Fruit fly (Drosophila melanogaster) whole organism, embryonic: Measurements from ENCODE around the gene PIG-T.

Source experiments
- C15 ChIP-seq: fragments of 200-800 bp; sonication (Bioruptor generic); IDR thresholded peaks from 3 replicates; pipeline ENCODE4 v1.3.6; 2022; ENCODE audit warnings: missing biosample characterization, missing genetic modification characterization
- CG10462 ChIP-seq: fragments of 200-800 bp; sonication (Bioruptor generic); optimal IDR thresholded peaks from 2 replicates; lab custom pipeline; 2016; ENCODE audit warnings: missing biosample characterization, missing genetic modification characterization
- CG16779 ChIP-seq: fragments of 200-800 bp; sonication (Bioruptor generic); IDR thresholded peaks from 2 replicates; pipeline ENCODE4 v1.3.6; 2022; ENCODE audit warnings: missing biosample characterization, missing genetic modification characterization
- CG17361 ChIP-seq: fragments of 200-800 bp; sonication (Bioruptor generic); IDR thresholded peaks from 3 replicates; pipeline ENCODE4 v1.3.6; 2022; ENCODE audit warnings: missing biosample characterization, missing genetic modification characterization
- CG18262 ChIP-seq: fragments of 200-800 bp; optimal IDR thresholded peaks from 3 replicates; lab custom pipeline; 2019; ENCODE audit warnings: missing biosample characterization, mild to moderate bottlenecking, missing genetic modification characterization, moderate library complexity
- CG18764 ChIP-seq: fragments of 200-800 bp; sonication (Bioruptor generic); optimal IDR thresholded peaks from 3 replicates; lab custom pipeline; 2016; ENCODE audit warnings: missing biosample characterization, missing genetic modification characterization
- CG31365 ChIP-seq: fragments of 200-800 bp; sonication (Bioruptor generic); optimal IDR thresholded peaks from 2 replicates; lab custom pipeline; 2018; ENCODE audit warnings: missing biosample characterization, mild to moderate bottlenecking, missing genetic modification characterization
- CG31441 ChIP-seq: fragments of 200-800 bp; sonication (Bioruptor generic); IDR thresholded peaks from 2 replicates; pipeline ENCODE4 v1.3.6; 2022; ENCODE audit warnings: missing biosample characterization, missing genetic modification characterization
- CG33557 ChIP-seq: fragments of 200-800 bp; sonication (Bioruptor generic); optimal IDR thresholded peaks from 2 replicates; lab custom pipeline; 2019; ENCODE audit warnings: missing biosample characterization, mild to moderate bottlenecking, missing genetic modification characterization, moderate library complexity
- CG4617 ChIP-seq: fragments of 200-800 bp; sonication (Bioruptor generic); optimal IDR thresholded peaks from 3 replicates; lab custom pipeline; 2016; ENCODE audit warnings: missing biosample characterization, missing genetic modification characterization, borderline replicate concordance
- CG5245 ChIP-seq: fragments of 200-800 bp; sonication (Bioruptor generic); optimal IDR thresholded peaks from 3 replicates; lab custom pipeline; 2016; ENCODE audit warnings: missing biosample characterization, missing genetic modification characterization
- CG5953 ChIP-seq: fragments of 200-800 bp; sonication (Bioruptor generic); IDR thresholded peaks from 2 replicates; pipeline ENCODE4 v1.3.6; 2022; ENCODE audit warnings: missing biosample characterization, missing genetic modification characterization
- CG6683 ChIP-seq: fragments of 200-800 bp; sonication (Bioruptor generic); optimal IDR thresholded peaks from 2 replicates; lab custom pipeline; 2017; ENCODE audit warnings: missing biosample characterization, mild to moderate bottlenecking, missing genetic modification characterization, missing genetic modification reagents
- CG7745 ChIP-seq: fragments of 200-800 bp; sonication (Bioruptor generic); optimal IDR thresholded peaks from 2 replicates; lab custom pipeline; 2018; ENCODE audit warnings: missing biosample characterization, mild to moderate bottlenecking, missing genetic modification characterization, moderate library complexity
- CG7839 ChIP-seq: fragments of 200-800 bp; sonication (Bioruptor generic); optimal IDR thresholded peaks from 3 replicates; lab custom pipeline; 2018; ENCODE audit warnings: missing biosample characterization, mild to moderate bottlenecking, missing genetic modification characterization, moderate library complexity
- CG9876 ChIP-seq: fragments of 200-800 bp; sonication (Bioruptor generic); optimal IDR thresholded peaks from 2 replicates; lab custom pipeline; 2016; ENCODE audit warnings: missing biosample characterization, missing genetic modification characterization
- Dek ChIP-seq: fragments of 200-800 bp; sonication (Bioruptor generic); optimal IDR thresholded peaks from 3 replicates; lab custom pipeline; 2019; ENCODE audit warnings: missing biosample characterization, mild to moderate bottlenecking, missing genetic modification characterization, moderate library complexity
- E2f2 ChIP-seq: fragments of 200-800 bp; sonication (Bioruptor generic); IDR thresholded peaks from 2 replicates; pipeline ENCODE4 v1.3.6; 2022; ENCODE audit warnings: missing biosample characterization, missing genetic modification characterization
- HLH54F ChIP-seq: fragments of 200-800 bp; sonication (Bioruptor generic); optimal IDR thresholded peaks from 3 replicates; lab custom pipeline; 2016; ENCODE audit warnings: missing biosample characterization, missing genetic modification characterization
- Lim3 ChIP-seq: fragments of 200-800 bp; sonication (Bioruptor generic); IDR thresholded peaks from 2 replicates; pipeline ENCODE4 v1.3.6; 2022; ENCODE audit warnings: missing biosample characterization, missing genetic modification characterization
- NC2α ChIP-seq: fragments of 200-800 bp; sonication (Bioruptor generic); optimal IDR thresholded peaks from 2 replicates; lab custom pipeline; 2016; ENCODE audit warnings: missing biosample characterization, missing genetic modification characterization
- Oaz ChIP-seq: fragments of 200-800 bp; sonication (Bioruptor generic); IDR thresholded peaks from 2 replicates; pipeline ENCODE4 v1.3.6; 2022; ENCODE audit warnings: missing biosample characterization, missing genetic modification characterization
- Oli ChIP-seq: fragments of 200-800 bp; sonication (Bioruptor generic); optimal IDR thresholded peaks from 2 replicates; lab custom pipeline; 2018; ENCODE audit warnings: missing biosample characterization, mild to moderate bottlenecking, missing genetic modification characterization, moderate library complexity
- Sry-δ ChIP-seq: fragments of 200-800 bp; sonication (Bioruptor generic); optimal IDR thresholded peaks from 2 replicates; lab custom pipeline; 2016; ENCODE audit warnings: missing biosample characterization, missing genetic modification characterization
- ara ChIP-seq: fragments of 200-800 bp; sonication (Bioruptor generic); IDR thresholded peaks from 2 replicates; pipeline ENCODE4 v1.3.6; 2022; ENCODE audit warnings: missing biosample characterization, missing genetic modification characterization
- ash1 ChIP-seq: fragments of 200-800 bp; sonication (Bioruptor generic); optimal IDR thresholded peaks from 2 replicates; lab custom pipeline; 2018; ENCODE audit warnings: missing biosample characterization, mild to moderate bottlenecking, missing genetic modification characterization
- bbx ChIP-seq: fragments of 200-800 bp; sonication (Bioruptor generic); IDR thresholded peaks from 2 replicates; pipeline ENCODE4 v1.3.6; 2022; ENCODE audit warnings: missing biosample characterization, missing genetic modification characterization; ENCODE audit not compliant: partially characterized antibody
- cato ChIP-seq: fragments of 200-800 bp; sonication (Bioruptor generic); optimal IDR thresholded peaks from 2 replicates; lab custom pipeline; 2016; ENCODE audit warnings: missing biosample characterization, missing genetic modification characterization, borderline replicate concordance
- croc ChIP-seq: fragments of 200-800 bp; sonication (Bioruptor generic); conservative IDR thresholded peaks from 3 replicates; pipeline ENCODE4 v1.3.6; 2022; ENCODE audit warnings: missing biosample characterization, missing genetic modification characterization
- dan ChIP-seq: fragments of 200-800 bp; sonication (Bioruptor generic); IDR thresholded peaks from 2 replicates; pipeline ENCODE4 v1.3.6; 2022; ENCODE audit warnings: missing biosample characterization, missing genetic modification characterization
- disco-r ChIP-seq: fragments of 200-800 bp; sonication (Bioruptor generic); optimal IDR thresholded peaks from 2 replicates; lab custom pipeline; 2016; ENCODE audit warnings: missing biosample characterization, missing genetic modification characterization
- dpn ChIP-seq, 2 experiments: fragments of 200-800 bp; sonication (Bioruptor generic); optimal IDR thresholded peaks; 3 replicates each; lab custom pipeline; 2016; ENCODE audit warnings: missing biosample characterization in 2 of 2, missing genetic modification characterization in 2 of 2
- en ChIP-seq: fragments of 200-800 bp; sonication (Bioruptor generic); optimal IDR thresholded peaks from 2 replicates; lab custom pipeline; 2016; ENCODE audit warnings: missing biosample characterization, missing genetic modification characterization
- exex ChIP-seq: fragments of 200-800 bp; sonication (Bioruptor generic); optimal IDR thresholded peaks from 4 replicates; lab custom pipeline; 2018; ENCODE audit warnings: missing biosample characterization, mild to moderate bottlenecking, missing genetic modification characterization, moderate library complexity
- gt ChIP-seq: fragments of 200-800 bp; sonication (Bioruptor generic); IDR thresholded peaks from 2 replicates; pipeline ENCODE4 v1.3.6; 2022; ENCODE audit warnings: missing biosample characterization, missing genetic modification characterization
- h ChIP-seq: fragments of >200 bp; optimal IDR thresholded peaks from 2 replicates; lab custom pipeline; 2017
- lab ChIP-seq: fragments of 200-800 bp; sonication (Bioruptor generic); optimal IDR thresholded peaks from 3 replicates; lab custom pipeline; 2017; ENCODE audit warnings: missing biosample characterization, missing genetic modification characterization, mild to moderate bottlenecking, moderate library complexity, missing genetic modification reagents
- lilli ChIP-seq: fragments of 200-800 bp; sonication (Bioruptor generic); optimal IDR thresholded peaks from 3 replicates; lab custom pipeline; 2016; ENCODE audit warnings: missing biosample characterization, missing genetic modification characterization
- nerfin-1 ChIP-seq: fragments of 200-800 bp; sonication (Bioruptor generic); optimal IDR thresholded peaks from 3 replicates; lab custom pipeline; 2019; ENCODE audit warnings: missing biosample characterization, mild to moderate bottlenecking, missing genetic modification characterization, moderate library complexity
- nom ChIP-seq: fragments of 200-800 bp; sonication (Bioruptor generic); optimal IDR thresholded peaks from 2 replicates; lab custom pipeline; 2017; ENCODE audit warnings: missing biosample characterization, missing genetic modification characterization, mild to moderate bottlenecking, moderate library complexity, missing genetic modification reagents
- onecut ChIP-seq: fragments of 200-800 bp; sonication (Bioruptor generic); IDR thresholded peaks from 2 replicates; pipeline ENCODE4 v1.3.6; 2022; ENCODE audit warnings: missing biosample characterization, missing genetic modification characterization
- org-1 ChIP-seq: fragments of 200-800 bp; sonication (Bioruptor generic); optimal IDR thresholded peaks from 2 replicates; lab custom pipeline; 2017; ENCODE audit warnings: missing biosample characterization, missing genetic modification characterization
- peb ChIP-seq: fragments of 200-800 bp; sonication (Bioruptor generic); IDR thresholded peaks from 2 replicates; pipeline ENCODE4 v1.3.6; 2022; ENCODE audit warnings: missing biosample characterization, missing genetic modification characterization
- run ChIP-seq: fragments of 200-800 bp; sonication (Bioruptor generic); optimal IDR thresholded peaks from 3 replicates; lab custom pipeline; 2018; ENCODE audit warnings: missing biosample characterization, mild to moderate bottlenecking, missing genetic modification characterization
- scrt ChIP-seq: fragments of 200-800 bp; sonication (Bioruptor generic); optimal IDR thresholded peaks from 2 replicates; lab custom pipeline; 2018; ENCODE audit warnings: missing biosample characterization, mild to moderate bottlenecking, missing genetic modification characterization, moderate library complexity
- seq ChIP-seq: fragments of 200-800 bp; sonication (Bioruptor generic); IDR thresholded peaks from 2 replicates; pipeline ENCODE4 v1.3.6; 2022; ENCODE audit warnings: missing biosample characterization, missing genetic modification characterization
- sisA ChIP-seq: fragments of 200-800 bp; sonication (Bioruptor generic); IDR thresholded peaks from 2 replicates; pipeline ENCODE4 v1.3.6; 2022; ENCODE audit warnings: missing biosample characterization, missing genetic modification characterization
- sr ChIP-seq: fragments of 200-800 bp; sonication (Bioruptor generic); IDR thresholded peaks from 3 replicates; pipeline ENCODE4 v1.3.6; 2022; ENCODE audit warnings: missing biosample characterization, missing genetic modification characterization
- ssp ChIP-seq: fragments of 200-800 bp; sonication (Bioruptor generic); IDR thresholded peaks from 2 replicates; pipeline ENCODE4 v1.3.6; 2022; ENCODE audit warnings: missing biosample characterization, missing genetic modification characterization
- tgo ChIP-seq: fragments of 200-800 bp; sonication (Bioruptor generic); IDR thresholded peaks from 3 replicates; pipeline ENCODE4 v1.3.6; 2022; ENCODE audit warnings: missing biosample characterization, missing genetic modification characterization
- zen ChIP-seq: fragments of 200-800 bp; sonication (Bioruptor generic); optimal IDR thresholded peaks from 3 replicates; lab custom pipeline; 2018; ENCODE audit warnings: missing biosample characterization, mild to moderate bottlenecking, missing genetic modification characterization, moderate library complexity
- zf30C ChIP-seq: fragments of 200-800 bp; sonication (Bioruptor generic); optimal IDR thresholded peaks from 3 replicates; lab custom pipeline; 2018; ENCODE audit warnings: missing biosample characterization, mild to moderate bottlenecking, missing genetic modification characterization
- zfh2 ChIP-seq: fragments of 200-800 bp; sonication (Bioruptor generic); optimal IDR thresholded peaks from 2 replicates; lab custom pipeline; 2016; ENCODE audit warnings: missing biosample characterization, missing genetic modification characterization

The PIG-T gene

dm6 chrX:8408971-8409455, 1.9 kb upstream of the PIG-T start, which contains the start of gene Trf2 (continued):
- TF ChIP-seq CG7839 (tag; lab: Kevin White, UChicago) (no peak), zf30C (GFP tag; lab: Kevin White, UChicago) (no peak), CG31365 (tag; lab: Kevin White, UChicago) (peak; percentile 31), CG10462 (GFP tag; lab: Kevin White, UChicago) (no peak), CG9876 (GFP tag; lab: Kevin White, UChicago) (no peak), CG17361 (GFP tag; lab: Robert Waterston, UW) (0 out of 3 replicates have a peak, but pooled peaks have one; percentile 15), HLH54F (GFP tag; lab: Kevin White, UChicago) (peak; percentile 19), nom (peak; percentile 45), h (no peak), gt (GFP tag; lab: Robert Waterston, UW) (no peak), org-1 (GFP tag; lab: Kevin White, UChicago) (no peak), exex (no peak), CG5245 (GFP tag; lab: Kevin White, UChicago) (no peak), Sry-δ (GFP tag; lab: Kevin White, UChicago) (peak; percentile 26), disco-r (GFP tag; lab: Kevin White, UChicago) (no peak), run (tag; lab: Kevin White, UChicago) (no peak), ara (GFP tag; lab: Robert Waterston, UW) (no peak), Dek (tag; lab: Kevin White, UChicago) (no peak), scrt (GFP tag; lab: Kevin White, UChicago) (no peak), CG7745 (tag; lab: Kevin White, UChicago) (no peak), bbx (peak; percentile 33; the same call in 1 of the 2 replicates), seq (no peak), onecut (no peak), lab (no peak), CG18262 (tag; lab: Kevin White, UChicago) (no peak), CG31441 (no peak), C15 (GFP tag; lab: Robert Waterston, UW) (no peak), CG16779 (GFP tag; lab: Robert Waterston, UW) (no peak), Oaz (GFP tag; lab: Robert Waterston, UW) (no peak), nerfin-1 (tag; lab: Kevin White, UChicago) (no peak), ash1 (no peak), peb (no peak), sisA (GFP tag; lab: Robert Waterston, UW) (no peak), lilli (no peak), CG5953 (no peak), dpn (GFP tag; optimal IDR thresholded peaks at IDR 0.05; lab: Kevin White, UChicago) (no peak), Oli (no peak), croc (no peak), ssp (GFP tag; lab: Robert Waterston, UW) (no peak), CG4617 (GFP tag; lab: Kevin White, UChicago) (peak; percentile 31), Lim3 (GFP tag; lab: Robert Waterston, UW) (no peak), en (GFP tag; lab: Kevin White, UChicago) (no peak), tgo (no peak), NC2α (GFP tag; lab: Kevin White, UChicago) (no peak), CG33557 (GFP tag; lab: Kevin White, UChicago) (no peak), zen (tag; lab: Kevin White, UChicago) (no peak), sr (no peak), dan (GFP tag; lab: Robert Waterston, UW) (no peak), zfh2 (GFP tag; lab: Kevin White, UChicago) (no peak), E2f2 (peak; percentile 43; the same call in 1 of the 2 replicates), CG6683 (no peak), cato (GFP tag; lab: Kevin White, UChicago) (no peak), CG18764 (GFP tag; lab: Kevin White, UChicago) (no peak)
